Fruit fly (Drosophila melanogaster) Kc167 (cell line): ENCODE data around the gene Fdx2.

Experiments used
- Myc ChIP-seq: fragments of >200 bp; optimal IDR thresholded peaks from 2 replicates; lab custom pipeline; 2017; ENCODE audit warnings: missing external identifiers
- Sin3A ChIP-seq: fragments of >200 bp; optimal IDR thresholded peaks from 2 replicates; lab custom pipeline; 2018; ENCODE audit warnings: missing external identifiers
- h ChIP-seq: fragments of >200 bp; optimal IDR thresholded peaks from 3 replicates; lab custom pipeline; 2018; ENCODE audit warnings: missing external identifiers
- insv ChIP-seq: fragments of >200 bp; optimal IDR thresholded peaks from 3 replicates; lab custom pipeline; 2018; ENCODE audit warnings: missing external identifiers
- psq ChIP-seq: fragments of >200 bp; optimal IDR thresholded peaks from 2 replicates; lab custom pipeline; 2017; ENCODE audit warnings: missing external identifiers
- ttk ChIP-seq: sonication (Bioruptor generic); optimal IDR thresholded peaks from 2 replicates; lab custom pipeline; 2017; ENCODE audit warnings: missing external identifiers

Gene Fdx2

DNA sequence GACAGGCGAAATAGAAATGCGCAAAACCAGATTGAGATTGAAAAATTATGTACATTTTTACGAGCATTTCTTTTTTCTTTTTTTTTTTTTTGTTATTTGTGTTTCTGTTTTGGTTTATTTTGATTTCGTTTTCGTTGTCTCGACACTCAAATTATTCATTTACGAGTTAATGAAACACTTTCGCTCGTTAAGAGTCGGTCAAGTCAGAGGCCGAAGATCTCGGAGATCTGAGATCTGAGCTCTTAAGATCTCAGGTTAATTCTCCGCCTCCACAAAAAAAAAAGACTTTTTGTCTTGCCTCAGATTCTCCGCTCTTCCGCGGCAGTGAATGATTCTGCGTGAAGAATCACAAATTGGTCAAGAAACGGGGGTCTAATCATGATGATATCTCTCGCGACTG lies 26.4 kb upstream of the Fdx2 start:
- TF ChIP-seq psq (lab: Kevin White, UChicago) (no peak), h (lab: Kevin White, UChicago) (no peak), insv (lab: Kevin White, UChicago) (no peak), Myc (lab: Kevin White, UChicago) (no peak), ttk (lab: Kevin White, UChicago) (no peak), Sin3A (no peak)

DNA sequence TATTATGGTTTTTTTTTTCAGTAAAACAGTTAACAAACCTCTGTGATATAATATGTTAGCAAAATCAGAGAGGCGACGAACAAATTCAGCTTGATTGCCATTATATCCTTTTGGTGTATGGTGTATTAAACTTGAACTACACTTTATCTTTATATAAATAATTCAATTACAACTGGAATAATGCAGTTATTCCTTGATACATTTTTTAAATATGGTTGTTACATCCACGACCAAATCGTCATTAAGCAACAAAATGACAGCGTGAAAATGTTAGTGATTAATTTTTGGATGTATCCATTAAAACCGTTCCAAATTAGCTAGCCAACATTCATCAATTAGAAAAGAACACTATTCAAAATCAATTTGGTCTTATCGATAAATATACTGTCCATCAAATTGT lies 24.9 kb upstream of the Fdx2 start, which contains the start of gene CG33764:
CG33764 (minus strand) TSS at position 101 of the 400 bp plus-strand sequence.
- TF ChIP-seq Sin3A, result no peak
- TF ChIP-seq h (lab: Kevin White, UChicago), result no peak
- TF ChIP-seq psq (lab: Kevin White, UChicago), result no peak
- no peak for TF ChIP-seq insv (lab: Kevin White, UChicago)
- TF ChIP-seq Myc (lab: Kevin White, UChicago), result no peak
- no peak for TF ChIP-seq ttk (lab: Kevin White, UChicago)

dm6 chr3L:4269208-4269607 lies 23.1 kb upstream of the Fdx2 start:
- TF ChIP-seq ttk (lab: Kevin White, UChicago), result no peak
- TF ChIP-seq psq (lab: Kevin White, UChicago), result no peak
- no peak for TF ChIP-seq h (lab: Kevin White, UChicago)
- no peak for TF ChIP-seq Sin3A
- no peak for TF ChIP-seq Myc (lab: Kevin White, UChicago)
- no peak for TF ChIP-seq insv (lab: Kevin White, UChicago)

DNA sequence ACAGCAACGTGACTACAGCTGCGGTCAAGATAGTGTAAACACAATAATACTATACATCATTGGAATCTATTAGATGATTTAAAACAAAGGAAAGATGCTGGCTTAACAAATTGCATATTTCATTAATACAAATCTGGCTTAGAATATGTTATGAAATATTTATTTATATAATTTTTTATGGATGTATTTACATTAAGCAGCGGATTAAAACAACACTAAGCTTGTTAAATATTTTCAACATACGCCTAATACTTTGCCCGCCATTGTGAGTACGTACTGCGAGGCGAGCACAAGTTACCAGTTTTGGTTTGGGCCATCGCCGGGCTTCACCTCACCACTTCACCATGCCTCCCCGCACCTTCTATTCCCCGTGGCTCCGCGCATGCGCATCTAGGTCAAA lies 22.4 kb upstream of the Fdx2 start:
- TF ChIP-seq insv (lab: Kevin White, UChicago), result no peak
- no peak for TF ChIP-seq h (lab: Kevin White, UChicago)
- TF ChIP-seq ttk (lab: Kevin White, UChicago), result no peak
- no peak for TF ChIP-seq psq (lab: Kevin White, UChicago)
- no peak for TF ChIP-seq Sin3A
- no peak for TF ChIP-seq Myc (lab: Kevin White, UChicago)

DNA sequence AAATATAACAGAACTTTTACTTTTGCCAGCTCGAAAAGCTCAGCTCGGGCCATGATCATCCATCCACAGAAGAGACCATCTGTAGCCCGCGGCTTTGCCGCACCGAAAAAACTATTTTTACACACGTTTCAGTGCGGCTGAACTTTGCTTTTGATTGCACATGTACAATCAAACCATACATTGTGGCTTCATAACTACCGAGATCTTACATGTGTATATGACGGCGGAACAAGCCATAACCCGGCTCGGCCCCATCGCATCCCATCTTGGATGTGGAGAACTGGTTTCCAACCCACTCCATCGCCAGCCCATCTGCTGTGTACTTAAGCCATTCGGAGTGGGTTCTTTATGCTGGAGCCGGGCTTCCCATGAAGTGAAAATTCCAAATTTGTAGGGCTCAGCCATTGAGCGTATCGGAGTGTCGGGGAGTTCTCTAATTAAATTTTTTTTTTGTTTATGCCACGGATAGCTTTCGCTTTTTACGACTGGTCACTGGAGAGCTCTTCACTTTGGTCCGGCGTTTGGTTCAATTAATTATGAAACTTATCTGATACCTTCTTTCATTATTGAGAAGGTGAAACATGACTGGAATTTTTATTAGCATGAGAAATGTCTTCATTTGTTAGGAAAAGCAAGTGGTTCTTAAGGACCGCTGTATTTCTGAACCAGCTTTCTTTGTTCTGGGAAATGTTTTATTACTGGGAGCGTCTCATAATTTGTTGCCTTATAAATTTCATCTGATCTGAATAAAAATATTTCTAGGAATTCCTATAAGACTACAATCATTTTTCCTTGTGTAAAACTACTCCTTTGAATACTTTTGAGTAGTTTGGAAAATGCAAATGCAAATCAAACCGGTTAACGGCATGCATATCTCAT lies 21.1 kb upstream of the Fdx2 start:
- no peak for TF ChIP-seq h (lab: Kevin White, UChicago)
- no peak for TF ChIP-seq psq (lab: Kevin White, UChicago)
- TF ChIP-seq insv (lab: Kevin White, UChicago), result no peak
- TF ChIP-seq Myc (lab: Kevin White, UChicago), result no peak
- no peak for TF ChIP-seq Sin3A
- TF ChIP-seq ttk (lab: Kevin White, UChicago), result no peak

- TF ChIP-seq insv (lab: Kevin White, UChicago) (no peak), ttk (lab: Kevin White, UChicago) (no peak), Myc (lab: Kevin White, UChicago) (no peak), h (lab: Kevin White, UChicago) (no peak), Sin3A (no peak), psq (lab: Kevin White, UChicago) (no peak)
These were observed 20.0 kb upstream of the Fdx2 start for dm6 chr3L:4272167-4272773.

dm6 chr3L:4277796-4278195 lies 14.5 kb upstream of the Fdx2 start, which contains the start of gene Ctl1:
Gene Ctl1 (plus strand): TSS chr3L:4277962.
- no peak for TF ChIP-seq Myc (lab: Kevin White, UChicago)
- no peak for TF ChIP-seq insv (lab: Kevin White, UChicago)
- TF ChIP-seq Sin3A, result no peak
- TF ChIP-seq psq (lab: Kevin White, UChicago), result no peak
- no peak for TF ChIP-seq ttk (lab: Kevin White, UChicago)
- TF ChIP-seq h (lab: Kevin White, UChicago), result no peak

- TF ChIP-seq ttk (lab: Kevin White, UChicago) (no peak), insv (lab: Kevin White, UChicago) (no peak), Myc (lab: Kevin White, UChicago) (no peak)
These were observed 9.7 kb upstream of the Fdx2 start, which contains the start of gene CG11583 for dm6 chr3L:4282627-4283026. Gene CG11583 (minus strand): TSS chr3L:4282817.

DNA sequence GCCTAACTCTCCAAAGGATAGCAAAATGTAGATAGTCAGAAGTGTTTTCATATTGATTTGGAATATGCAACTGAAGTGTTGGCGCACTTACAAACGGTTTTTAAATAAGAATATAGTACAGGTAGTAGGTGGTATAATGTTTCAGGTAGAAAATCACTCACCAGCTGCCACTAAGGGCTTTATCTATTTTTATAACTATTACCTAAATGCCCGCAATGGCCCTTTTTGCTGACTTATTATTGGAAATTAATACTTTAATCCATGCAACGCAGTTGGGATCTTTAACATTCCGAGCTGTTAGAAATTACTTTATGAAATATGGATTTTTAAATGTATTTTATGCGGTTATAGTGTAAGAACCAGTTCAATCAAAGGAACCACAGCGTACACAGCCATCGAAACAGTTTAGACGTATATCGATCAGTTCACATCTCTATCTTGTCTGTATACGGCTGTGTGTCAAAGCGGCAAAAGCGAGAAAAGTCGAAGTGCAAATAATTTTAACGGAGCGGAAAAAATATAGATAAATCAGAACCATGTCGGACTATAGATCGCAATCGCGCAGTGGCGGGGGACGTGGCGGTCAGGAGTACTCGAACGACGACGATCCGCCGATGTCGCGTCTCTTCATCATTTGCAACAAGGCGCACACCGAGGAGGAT lies 8.7 kb upstream of the Fdx2 start, which contains the start of the genes srw and CG1316:
srw (minus strand) TSS at position 51 of the 662 bp plus-strand sequence.
CG1316 (plus strand) TSS at position 424 of the 662 bp plus-strand sequence.
- no peak for TF ChIP-seq Sin3A
- no peak for TF ChIP-seq Myc (lab: Kevin White, UChicago)
- no peak for TF ChIP-seq insv (lab: Kevin White, UChicago)
- no peak for TF ChIP-seq h (lab: Kevin White, UChicago)
- TF ChIP-seq ttk (lab: Kevin White, UChicago), result no peak
- no peak for TF ChIP-seq psq (lab: Kevin White, UChicago)

DNA sequence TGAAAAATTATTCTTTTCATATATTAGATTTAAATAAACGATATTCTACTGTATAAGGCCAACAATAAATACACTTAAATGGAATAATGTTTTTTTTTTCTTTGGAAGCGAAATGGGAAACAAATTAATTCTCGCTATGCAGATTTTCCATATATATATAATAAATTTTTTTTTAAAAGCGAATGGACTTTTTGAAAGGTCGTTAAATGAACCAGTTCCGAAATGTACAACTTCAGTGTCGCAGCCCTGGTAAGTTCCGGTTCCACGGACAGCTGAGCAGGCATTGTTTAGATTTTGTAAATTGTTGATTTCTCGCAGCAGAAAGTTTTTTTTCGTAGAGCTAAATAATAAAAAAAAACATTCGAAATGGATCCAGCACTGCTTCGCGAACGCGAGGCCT lies 5.5 kb upstream of the Fdx2 start, which contains the start of gene TfIIEbeta:
TfIIEbeta (plus strand) TSS at position 255 of the 400 bp plus-strand sequence.
- TF ChIP-seq insv (lab: Kevin White, UChicago), result no peak
- TF ChIP-seq Myc (lab: Kevin White, UChicago), result no peak
- TF ChIP-seq psq (lab: Kevin White, UChicago), result no peak
- no peak for TF ChIP-seq h (lab: Kevin White, UChicago)
- no peak for TF ChIP-seq ttk (lab: Kevin White, UChicago)
- no peak for TF ChIP-seq Sin3A

- no peak for TF ChIP-seq psq (lab: Kevin White, UChicago)
- no peak for TF ChIP-seq Myc (lab: Kevin White, UChicago)
- no peak for TF ChIP-seq Sin3A
- TF ChIP-seq insv (lab: Kevin White, UChicago), result no peak
- no peak for TF ChIP-seq h (lab: Kevin White, UChicago)
- TF ChIP-seq ttk (lab: Kevin White, UChicago), result no peak
These were observed 3.7 kb upstream of the Fdx2 start, which contains the start of gene Hexo1 for dm6 chr3L:4288591-4289056. Gene Hexo1 (plus strand): TSS chr3L:4288641.
